Fruit fly (Drosophila melanogaster) whole organism, wandering third instar larva: Measurements from ENCODE around the gene Ccdc39.

Source experiments
- Abd-B ChIP-seq: fragments of >200 bp; optimal IDR thresholded peaks from 2 replicates; lab custom pipeline; 2017; ENCODE audit warnings: missing biosample characterization, missing genetic modification characterization
- CG32264 ChIP-seq: fragments of 200-800 bp; sonication (Bioruptor generic); optimal IDR thresholded peaks from 2 replicates; lab custom pipeline; 2016; ENCODE audit warnings: missing biosample characterization, missing genetic modification characterization
- CG9705 ChIP-seq: fragments of 200-800 bp; sonication (Bioruptor generic); optimal IDR thresholded peaks from 2 replicates; lab custom pipeline; 2018; ENCODE audit warnings: missing biosample characterization, mild to moderate bottlenecking, missing genetic modification characterization
- CrebA ChIP-seq: fragments of 200-800 bp; sonication (Bioruptor generic); optimal IDR thresholded peaks from 2 replicates; lab custom pipeline; 2016; ENCODE audit warnings: missing biosample characterization, mild to moderate bottlenecking, missing genetic modification characterization, borderline replicate concordance
- Dfd ChIP-seq: fragments of >200 bp; optimal IDR thresholded peaks from 2 replicates; lab custom pipeline; 2017; ENCODE audit warnings: missing biosample characterization, missing genetic modification characterization
- Dif ChIP-seq: fragments of 200-275, 200-300 bp; sonication (Bioruptor generic); optimal IDR thresholded peaks from 2 replicates; lab custom pipeline; 2018; ENCODE audit warnings: missing biosample characterization, missing genetic modification characterization; ENCODE audit not compliant: partially characterized antibody
- GATAd ChIP-seq: sonication (Bioruptor generic); optimal IDR thresholded peaks from 2 replicates; lab custom pipeline; 2016; ENCODE audit warnings: missing biosample characterization, missing genetic modification characterization
- HLH106 ChIP-seq: fragments of 200-800 bp; optimal IDR thresholded peaks from 3 replicates; lab custom pipeline; 2019; ENCODE audit warnings: missing biosample characterization, mild to moderate bottlenecking, missing genetic modification characterization, moderate library complexity
- Hnf4 ChIP-seq: fragments of 200-800 bp; sonication (Bioruptor generic); optimal IDR thresholded peaks from 2 replicates; lab custom pipeline; 2016; ENCODE audit warnings: missing biosample characterization, mild to moderate bottlenecking, missing genetic modification characterization
- Hr78 ChIP-seq: fragments of >200 bp; optimal IDR thresholded peaks from 2 replicates; lab custom pipeline; 2017; ENCODE audit warnings: missing biosample characterization, missing genetic modification characterization
- Hr83 ChIP-seq: fragments of 200-300 bp; sonication (Bioruptor generic); optimal IDR thresholded peaks from 2 replicates; lab custom pipeline; 2016; ENCODE audit warnings: missing biosample characterization, mild to moderate bottlenecking, missing genetic modification characterization, moderate library complexity; ENCODE audit not compliant: poor library complexity, severe bottlenecking
- Jra ChIP-seq: sonication (Bioruptor generic); optimal IDR thresholded peaks from 2 replicates; lab custom pipeline; 2016; ENCODE audit warnings: missing biosample characterization, missing genetic modification characterization
- Mio ChIP-seq: sonication (Bioruptor generic); optimal IDR thresholded peaks from 2 replicates; lab custom pipeline; 2016; ENCODE audit warnings: missing biosample characterization, missing genetic modification characterization
- Myc ChIP-seq: fragments of >200 bp; optimal IDR thresholded peaks from 2 replicates; lab custom pipeline; 2017
- N ChIP-seq: fragments of >200 bp; optimal IDR thresholded peaks from 2 replicates; lab custom pipeline; 2018; ENCODE audit warnings: missing biosample characterization, missing external identifiers, missing genetic modification characterization
- OdsH ChIP-seq: fragments of 200-800 bp; sonication (Bioruptor generic); optimal IDR thresholded peaks from 2 replicates; lab custom pipeline; 2016; ENCODE audit warnings: missing biosample characterization, mild to moderate bottlenecking, missing genetic modification characterization
- Rel ChIP-seq, 2 experiments: fragments of 200-800 bp; sonication (Bioruptor generic) in 1 of 2; optimal IDR thresholded peaks; 2 replicates in 1 of 2; 3 replicates in 1 of 2; lab custom pipeline; 2016 to 2019; ENCODE audit warnings: mild to moderate bottlenecking in 2 of 2, missing biosample characterization in 2 of 2, missing genetic modification characterization in 2 of 2, moderate library complexity in 1 of 2
- Sp1 ChIP-seq: fragments of 200-800 bp; sonication (Bioruptor generic); optimal IDR thresholded peaks from 3 replicates; lab custom pipeline; 2019; ENCODE audit warnings: missing biosample characterization, mild to moderate bottlenecking, missing genetic modification characterization, moderate library complexity
- Vsx2 ChIP-seq: fragments of 200-300, 225-300 bp; sonication (Bioruptor generic); optimal IDR thresholded peaks from 2 replicates; lab custom pipeline; 2018; ENCODE audit warnings: missing biosample characterization, missing genetic modification characterization; ENCODE audit not compliant: partially characterized antibody
- br ChIP-seq: fragments of 200-800 bp; sonication (Bioruptor generic); optimal IDR thresholded peaks from 2 replicates; lab custom pipeline; 2016; ENCODE audit warnings: missing biosample characterization, missing genetic modification characterization
- brk ChIP-seq: fragments of 200-800 bp; sonication (Bioruptor generic); optimal IDR thresholded peaks from 2 replicates; lab custom pipeline; 2016; ENCODE audit warnings: missing biosample characterization, mild to moderate bottlenecking, missing genetic modification characterization
- dl ChIP-seq, 2 experiments: fragments of 175-275, 200-275 bp in 1 of 2; fragments of 200-275 bp in 1 of 2; sonication (Bioruptor generic); optimal IDR thresholded peaks; lab custom pipeline; 2018; ENCODE audit warnings: mild to moderate bottlenecking in 2 of 2, missing biosample characterization in 2 of 2, missing genetic modification characterization in 2 of 2, moderate library complexity in 2 of 2; ENCODE audit not compliant: partially characterized antibody in 2 of 2, insufficient read depth in 1 of 2
- dmrt93B ChIP-seq: fragments of 200-800 bp; sonication (Bioruptor generic); optimal IDR thresholded peaks from 2 replicates; lab custom pipeline; 2018; ENCODE audit warnings: missing biosample characterization, mild to moderate bottlenecking, missing genetic modification characterization
- dsf ChIP-seq: sonication (Bioruptor generic); optimal IDR thresholded peaks from 2 replicates; lab custom pipeline; 2016; ENCODE audit warnings: missing biosample characterization, missing genetic modification characterization, borderline replicate concordance
- ey ChIP-seq: fragments of 200-800 bp; sonication (Bioruptor generic); optimal IDR thresholded peaks from 2 replicates; lab custom pipeline; 2016; ENCODE audit warnings: missing biosample characterization, missing genetic modification characterization
- foxo ChIP-seq, 2 experiments: fragments of 200-800 bp; sonication (Bioruptor generic); optimal IDR thresholded peaks; 2 replicates in 1 of 2; 3 replicates in 1 of 2; lab custom pipeline; 2016 to 2017; ENCODE audit warnings: missing biosample characterization in 2 of 2, missing genetic modification characterization in 2 of 2
- fru ChIP-seq: fragments of 200-800 bp; sonication (Bioruptor generic); optimal IDR thresholded peaks from 3 replicates; lab custom pipeline; 2016; ENCODE audit warnings: missing biosample characterization, mild to moderate bottlenecking, missing genetic modification characterization
- h ChIP-seq: fragments of 200-800 bp; sonication (Bioruptor generic); optimal IDR thresholded peaks from 3 replicates; lab custom pipeline; 2016; ENCODE audit warnings: missing biosample characterization, mild to moderate bottlenecking, missing genetic modification characterization
- jim ChIP-seq: fragments of 175-275, 200-325 bp; sonication (Bioruptor generic); optimal IDR thresholded peaks from 2 replicates; lab custom pipeline; 2016; ENCODE audit warnings: missing biosample characterization, mild to moderate bottlenecking, missing genetic modification characterization
- lola ChIP-seq: fragments of >200 bp; optimal IDR thresholded peaks from 2 replicates; lab custom pipeline; 2017; ENCODE audit warnings: missing biosample characterization, missing genetic modification characterization
- pan ChIP-seq: fragments of >200 bp; optimal IDR thresholded peaks from 2 replicates; lab custom pipeline; 2017
- psq ChIP-seq: fragments of 200-800 bp; sonication (Bioruptor generic); optimal IDR thresholded peaks from 3 replicates; lab custom pipeline; 2017; ENCODE audit warnings: missing biosample characterization, mild to moderate bottlenecking, missing genetic modification characterization, moderate library complexity
- rgr ChIP-seq: fragments of 200-800 bp; sonication (Bioruptor generic); optimal IDR thresholded peaks from 3 replicates; lab custom pipeline; 2016; ENCODE audit warnings: missing biosample characterization, mild to moderate bottlenecking, missing genetic modification characterization
- sage ChIP-seq: fragments of 200-800 bp; sonication (Bioruptor generic); optimal IDR thresholded peaks from 2 replicates; lab custom pipeline; 2016; ENCODE audit warnings: missing biosample characterization, mild to moderate bottlenecking, missing genetic modification characterization
- sv ChIP-seq: fragments of 200-800 bp; sonication (Bioruptor generic); optimal IDR thresholded peaks from 3 replicates; lab custom pipeline; 2016; ENCODE audit warnings: missing biosample characterization, missing genetic modification characterization
- tai ChIP-seq: sonication (Bioruptor generic); optimal IDR thresholded peaks from 2 replicates; lab custom pipeline; 2016; ENCODE audit warnings: missing biosample characterization, missing genetic modification characterization
- usp ChIP-seq: fragments of >200 bp; optimal IDR thresholded peaks from 2 replicates; lab custom pipeline; 2017; ENCODE audit warnings: missing biosample characterization, missing genetic modification characterization
- woc ChIP-seq: sonication (Bioruptor generic); optimal IDR thresholded peaks from 2 replicates; lab custom pipeline; 2016; ENCODE audit warnings: missing biosample characterization, mild to moderate bottlenecking, missing genetic modification characterization

The Ccdc39 gene

DNA sequence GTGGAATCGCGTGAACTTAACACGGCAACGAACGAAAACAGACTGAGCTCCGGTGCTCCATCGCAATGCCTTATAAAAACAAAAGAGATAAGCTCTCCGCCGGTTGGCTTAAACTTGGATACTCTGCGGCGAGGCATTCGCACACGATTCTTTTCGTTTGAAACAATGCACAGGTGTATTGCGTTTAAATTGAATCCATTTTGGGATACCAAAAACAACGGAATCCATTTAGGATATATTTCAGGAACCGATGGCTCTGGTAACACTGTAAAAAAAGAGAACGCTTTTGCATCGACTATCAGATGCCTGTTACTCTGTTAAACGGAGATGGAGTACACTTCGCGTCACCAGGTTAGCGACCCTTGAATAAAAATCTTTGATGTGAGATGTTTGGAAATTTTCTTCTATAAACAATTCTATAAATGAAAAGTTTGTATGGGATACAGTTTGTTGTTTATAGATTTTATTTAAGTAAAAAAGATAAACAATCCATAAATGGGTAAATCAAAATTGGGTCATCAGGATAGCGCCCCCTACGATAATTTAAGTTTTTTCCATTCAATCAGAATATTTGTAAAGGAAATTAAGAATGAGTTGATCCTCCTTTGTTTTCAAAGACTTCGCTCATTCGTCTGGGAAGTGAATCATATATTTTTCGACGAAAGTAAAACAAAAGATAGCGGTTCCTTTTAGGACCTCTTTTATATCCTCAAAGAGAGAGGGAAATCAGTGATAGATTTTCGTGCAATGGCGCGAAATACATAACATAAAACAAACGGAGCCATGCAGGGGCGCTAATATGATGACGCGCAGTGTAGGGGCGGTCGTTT is 52.5 kb downstream of the Ccdc39 start, which contains the start of gene Nep2:
Nep2 (minus strand) TSS at position 51 of the 830 bp plus-strand sequence.
- no peak for TF ChIP-seq br (GFP tag; lab: Kevin White, UChicago)
- TF ChIP-seq ey (GFP tag; lab: Kevin White, UChicago): peak; percentile 39
- no peak for TF ChIP-seq Abd-B (GFP tag; lab: Kevin White, UChicago)
- TF ChIP-seq dmrt93B: no peak
- TF ChIP-seq Rel (GFP tag; optimal IDR thresholded peaks at IDR 0.05; lab: Kevin White, UChicago): no peak
- no peak for TF ChIP-seq Rel (tag; optimal IDR thresholded peaks at IDR 0.05; lab: Kevin White, UChicago)
- no peak for TF ChIP-seq pan (lab: Kevin White, UChicago)
- TF ChIP-seq jim (GFP tag; lab: Kevin White, UChicago): no peak
- TF ChIP-seq foxo (GFP tag; optimal IDR thresholded peaks at IDR 0.05; lab: Kevin White, UChicago): peak in 1 of 2 experiments; percentile 30
- no peak for TF ChIP-seq lola (GFP tag; lab: Kevin White, UChicago)
- peak; percentile 5 for TF ChIP-seq h (GFP tag; lab: Kevin White, UChicago)
- TF ChIP-seq fru (GFP tag; lab: Kevin White, UChicago): peak; percentile 30
- peak; percentile 28 for TF ChIP-seq tai (GFP tag; lab: Kevin White, UChicago)
- TF ChIP-seq CG32264 (GFP tag; lab: Kevin White, UChicago): no peak
- TF ChIP-seq Jra (GFP tag; lab: Kevin White, UChicago): peak; percentile 1
- TF ChIP-seq Hr83 (GFP tag; lab: Kevin White, UChicago): no peak
- no peak for TF ChIP-seq Dfd (GFP tag; lab: Kevin White, UChicago)
- peak in 1 of 2 experiments; percentile 11 for TF ChIP-seq dl (GFP tag; optimal IDR thresholded peaks at IDR 0.05; lab: Kevin White, UChicago; ENCODE audit: insufficient read depth in 1 of 2, partially characterized antibody in 2 of 2)
- TF ChIP-seq Myc (lab: Kevin White, UChicago): no peak
- TF ChIP-seq Hnf4 (GFP tag; lab: Kevin White, UChicago): peak; percentile 17
- no peak for TF ChIP-seq sv (GFP tag; lab: Kevin White, UChicago)
- TF ChIP-seq woc (GFP tag; lab: Kevin White, UChicago): peak; percentile 63
- no peak for TF ChIP-seq brk (GFP tag; lab: Kevin White, UChicago)
- TF ChIP-seq Sp1 (GFP tag; lab: Kevin White, UChicago): peak; percentile 38
- TF ChIP-seq CG9705 (GFP tag; lab: Kevin White, UChicago): no peak
- no peak for TF ChIP-seq Vsx2 (GFP tag; lab: Kevin White, UChicago)
- TF ChIP-seq HLH106 (tag; lab: Kevin White, UChicago): peak; percentile 21
- peak; percentile 14 for TF ChIP-seq OdsH
- no peak for TF ChIP-seq Dif (GFP tag; lab: Kevin White, UChicago)
- no peak for TF ChIP-seq usp (GFP tag; lab: Kevin White, UChicago)
- TF ChIP-seq dsf (GFP tag; lab: Kevin White, UChicago): no peak
- peak; percentile 24 for TF ChIP-seq psq (GFP tag; lab: Kevin White, UChicago)
- TF ChIP-seq Mio: no peak
- TF ChIP-seq CrebA (GFP tag; lab: Kevin White, UChicago): no peak
- TF ChIP-seq GATAd: no peak
- TF ChIP-seq Hr78: no peak
- TF ChIP-seq sage (GFP tag; lab: Kevin White, UChicago): no peak
- no peak for TF ChIP-seq rgr (GFP tag; lab: Kevin White, UChicago)
- TF ChIP-seq N (GFP tag; lab: Kevin White, UChicago): no peak
- TF ChIP-seq, all 38 proteins: peak for 13
